Worm (Caenorhabditis elegans): ENCODE measurements around the gene F20A1.2.

DNA sequence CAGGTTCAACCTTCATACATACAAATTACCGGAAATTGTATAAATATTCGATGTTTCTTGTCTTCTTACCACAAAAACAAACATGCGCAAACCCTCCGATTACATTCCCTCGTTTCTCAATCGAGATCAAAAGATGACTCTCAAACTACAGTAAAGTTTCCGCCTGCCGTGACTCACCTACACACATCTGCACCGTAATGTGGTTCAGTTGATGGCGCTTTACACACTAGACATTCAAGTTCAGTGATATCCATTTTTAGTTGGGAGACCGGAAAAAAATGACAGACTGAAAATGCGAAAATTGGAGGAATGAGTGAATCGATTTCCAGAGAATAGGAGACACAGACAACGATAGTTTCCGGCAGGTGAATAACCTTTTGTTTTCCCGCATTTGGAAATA, 45.2 kb downstream of the F20A1.2 start, which contains the start of gene nhr-286:
- no peak for TF ChIP-seq med-1 (GFP tag; optimal IDR thresholded peaks at IDR 0.05; ENCODE audit: insufficient read depth)
- TF ChIP-seq ref-1 (GFP tag; conservative IDR thresholded peaks at IDR 0.05), result no peak
- TF ChIP-seq cog-1 (tag; optimal IDR thresholded peaks at IDR 0.05), result no peak
- TF ChIP-seq flt-1 (GFP tag; IDR thresholded peaks at IDR 0.05), result no peak
